Worm (Caenorhabditis elegans) whole organism, L4 larva: Measurements from ENCODE around the gene F57G4.10.

Source experiments
- F49E8.2 ChIP-seq: sonication (generic microtip); optimal IDR thresholded peaks from 2 replicates; lab custom pipeline; 2016; ENCODE audit warnings: missing compliant biosample characterization, mild to moderate bottlenecking, missing genetic modification characterization, borderline replicate concordance
- R02D3.7 ChIP-seq: fragments of 150-350 bp; sonication (generic microtip); optimal IDR thresholded peaks from 3 replicates; lab custom pipeline; 2014; ENCODE audit warnings: missing biosample characterization, missing genetic modification characterization
- T26A8.4 ChIP-seq: fragments of 200-800 bp; sonication (Bioruptor generic); IDR thresholded peaks from 2 replicates; pipeline ENCODE4 v1.3.6; 2022; ENCODE audit warnings: missing genetic modification characterization, missing compliant biosample characterization
- Y105C5A.15 ChIP-seq: fragments of 200-800 bp; sonication (Bioruptor generic); IDR thresholded peaks from 2 replicates; pipeline ENCODE4 v1.3.6; 2022; ENCODE audit warnings: missing genetic modification characterization, missing compliant biosample characterization
- ZK546.5 ChIP-seq, 2 experiments: sonication (generic microtip); optimal IDR thresholded peaks; 2 replicates each; lab custom pipeline; 2017; ENCODE audit warnings: missing biosample characterization in 2 of 2, missing genetic modification characterization in 2 of 2
- ceh-20 ChIP-seq: fragments of 200-800 bp; sonication (Bioruptor generic); IDR thresholded peaks from 2 replicates; pipeline ENCODE4 v1.3.6; 2022; ENCODE audit warnings: missing genetic modification reagents, missing genetic modification characterization, missing compliant biosample characterization
- ceh-28 ChIP-seq: fragments of 150-350 bp; optimal IDR thresholded peaks from 2 replicates; lab custom pipeline; 2014; ENCODE audit warnings: missing biosample characterization, missing genetic modification reagents, missing genetic modification characterization
- ceh-32 ChIP-seq: sonication (generic microtip); optimal IDR thresholded peaks from 2 replicates; lab custom pipeline; 2016; ENCODE audit warnings: mild to moderate bottlenecking, missing genetic modification characterization, missing compliant biosample characterization; ENCODE audit not compliant: poor library complexity
- dpl-1 ChIP-seq: fragments of 150-350 bp; optimal IDR thresholded peaks from 2 replicates; lab custom pipeline; 2014; ENCODE audit warnings: missing biosample characterization, missing genetic modification reagents, missing genetic modification characterization
- fkh-10 ChIP-seq: fragments of 150-350 bp; optimal IDR thresholded peaks from 2 replicates; lab custom pipeline; 2014; ENCODE audit warnings: missing biosample characterization, missing genetic modification reagents, missing genetic modification characterization
- hmg-1.1 ChIP-seq: fragments of 200-800 bp; sonication (Bioruptor generic); IDR thresholded peaks from 2 replicates; pipeline ENCODE4 v1.3.6; 2022; ENCODE audit warnings: missing genetic modification reagents, missing genetic modification characterization, missing compliant biosample characterization
- lim-7 ChIP-seq: fragments of 200-800 bp; sonication (Bioruptor generic); IDR thresholded peaks from 2 replicates; pipeline ENCODE4 v1.3.6; 2022; ENCODE audit warnings: missing genetic modification characterization, missing compliant biosample characterization
- lin-38 ChIP-seq: fragments of 200-800 bp; sonication (Bioruptor generic); IDR thresholded peaks from 2 replicates; pipeline ENCODE4 v1.3.6; 2022; ENCODE audit warnings: missing genetic modification reagents, missing genetic modification characterization, missing compliant biosample characterization
- mxl-2 ChIP-seq: fragments of 200-800 bp; sonication (Bioruptor generic); conservative IDR thresholded peaks from 2 replicates; pipeline ENCODE4 v1.3.6; 2022; ENCODE audit warnings: missing genetic modification reagents, missing genetic modification characterization, missing compliant biosample characterization
- nhr-10 ChIP-seq: fragments of 150-350 bp; optimal IDR thresholded peaks from 2 replicates; lab custom pipeline; 2014; ENCODE audit warnings: missing biosample characterization, missing genetic modification characterization
- nhr-11 ChIP-seq: fragments of 150-350 bp; optimal IDR thresholded peaks from 2 replicates; lab custom pipeline; 2014; ENCODE audit warnings: missing biosample characterization, missing genetic modification characterization
- nhr-25 ChIP-seq: sonication (generic microtip); optimal IDR thresholded peaks from 2 replicates; lab custom pipeline; 2017; ENCODE audit warnings: missing genetic modification characterization, mild to moderate bottlenecking, missing compliant biosample characterization, antibody characterized with exemption, moderate library complexity, borderline replicate concordance; ENCODE audit not compliant: insufficient read depth
- nhr-28 ChIP-seq: fragments of 150-350 bp; optimal IDR thresholded peaks from 2 replicates; lab custom pipeline; 2014; ENCODE audit warnings: missing biosample characterization, missing genetic modification characterization
- nhr-76 ChIP-seq: fragments of 150-350 bp; optimal IDR thresholded peaks from 2 replicates; lab custom pipeline; 2014; ENCODE audit warnings: missing biosample characterization, missing genetic modification characterization
- sdz-12 ChIP-seq: fragments of 200-800 bp; sonication (Bioruptor generic); optimal IDR thresholded peaks from 2 replicates; lab custom pipeline; 2018; ENCODE audit warnings: mild to moderate bottlenecking, missing genetic modification characterization, missing compliant biosample characterization
- tra-1 ChIP-seq: fragments of 200-800 bp; sonication (Bioruptor generic); IDR thresholded peaks from 2 replicates; pipeline ENCODE4 v1.3.6; 2022; ENCODE audit warnings: missing genetic modification reagents, missing genetic modification characterization, missing compliant biosample characterization
- unc-39 ChIP-seq: sonication (generic microtip); optimal IDR thresholded peaks from 2 replicates; lab custom pipeline; 2017; ENCODE audit warnings: missing biosample characterization, missing genetic modification characterization
- vab-7 ChIP-seq: fragments of 200-800 bp; sonication (Bioruptor generic); IDR thresholded peaks from 2 replicates; pipeline ENCODE4 v1.3.6; 2022; ENCODE audit warnings: missing genetic modification reagents, missing genetic modification characterization, missing compliant biosample characterization
- ztf-11 ChIP-seq: fragments of 150-350 bp; optimal IDR thresholded peaks from 2 replicates; lab custom pipeline; 2014; ENCODE audit warnings: missing biosample characterization, missing genetic modification characterization

The F57G4.10 gene

DNA sequence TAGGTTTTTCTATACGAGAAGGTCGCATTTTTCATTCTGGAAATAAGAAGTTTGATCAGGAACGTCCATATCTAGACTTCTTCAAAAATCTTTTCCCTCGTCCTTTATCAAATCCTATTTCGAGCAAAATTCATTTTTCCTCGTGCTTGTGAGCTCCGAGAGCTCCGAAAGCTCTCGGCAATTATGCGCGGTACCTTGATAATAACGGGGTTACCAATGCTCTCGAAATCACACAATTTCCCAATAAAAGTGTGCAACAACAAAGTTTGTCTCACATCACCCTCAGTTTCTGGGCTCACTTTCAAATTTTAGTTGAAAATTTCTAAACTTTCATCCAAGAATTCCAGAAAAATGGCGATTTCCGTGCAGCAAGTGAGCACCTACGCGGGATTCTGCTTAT lies 39.9 kb downstream of the F57G4.10 start, which contains the start of gene str-89:
TSS of gene str-89 (plus strand) at position 301 of the 400 bp plus-strand sequence.
- TF ChIP-seq hmg-1.1 (GFP tag; lab: Robert Waterston, UW) (no peak), nhr-11 (tag; lab: Kevin White, UChicago) (no peak), ceh-32 (no peak), unc-39 (no peak), fkh-10 (GFP tag; lab: Kevin White, UChicago) (no peak), nhr-28 (tag; lab: Kevin White, UChicago) (no peak), ceh-28 (tag; lab: Kevin White, UChicago) (no peak), nhr-76 (tag; lab: Kevin White, UChicago) (no peak), mxl-2 (GFP tag; lab: Robert Waterston, UW) (no peak), Y105C5A.15 (GFP tag; lab: Robert Waterston, UW) (no peak)

DNA sequence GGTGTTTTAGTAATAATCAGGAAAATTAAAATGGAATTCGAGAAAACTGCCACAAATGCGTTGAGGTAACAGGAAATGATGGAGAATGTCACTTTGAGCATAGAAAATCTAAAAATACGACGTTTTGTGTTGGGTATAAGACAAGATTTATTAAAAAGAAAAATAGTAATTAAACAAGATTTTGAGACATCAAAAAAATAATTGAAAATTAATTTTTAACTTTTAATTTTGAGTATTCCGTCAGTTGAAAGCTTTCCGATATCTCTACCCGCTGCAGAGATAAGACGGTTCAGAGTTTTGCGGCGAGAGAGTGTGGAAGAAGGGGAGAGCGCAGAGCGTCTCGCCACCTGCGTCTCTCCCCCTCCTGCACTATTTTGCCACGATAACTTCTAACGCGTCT lies 44.7 kb downstream of the F57G4.10 start, which contains the start of gene str-93:
TSS of gene str-93 (minus strand) at position 101 of the 400 bp plus-strand sequence.
- TF ChIP-seq ceh-28 (tag; lab: Kevin White, UChicago) (no peak), vab-7 (GFP tag; lab: Robert Waterston, UW) (no peak), lin-38 (GFP tag; lab: Robert Waterston, UW) (no peak), F49E8.2 (tag; lab: Kevin White, UChicago) (no peak), dpl-1 (GFP tag; lab: Kevin White, UChicago) (no peak), R02D3.7 (tag; lab: Kevin White, UChicago) (no peak)

DNA sequence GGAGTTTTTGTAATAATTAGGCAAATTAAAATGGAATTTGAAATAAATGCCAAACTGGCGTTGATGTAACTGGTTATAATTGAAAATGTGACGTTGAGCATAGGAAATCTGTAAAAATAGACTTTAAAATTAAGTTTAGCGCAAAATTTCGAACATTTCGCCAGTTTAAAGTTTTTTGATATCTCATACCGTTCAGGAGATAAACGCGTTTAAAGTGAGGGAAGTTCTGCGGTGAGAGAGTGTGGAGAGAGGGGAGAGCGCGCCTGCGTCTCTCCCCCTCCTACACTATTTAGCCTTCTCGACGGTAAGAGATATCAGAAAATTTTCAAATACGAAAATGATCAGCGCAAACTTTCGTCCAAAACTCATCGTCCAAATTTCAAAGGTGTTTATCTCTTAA lies 47.9 kb downstream of the F57G4.10 start, which contains the start of gene str-92:
TSS of gene str-92 (minus strand) at position 101 of the 400 bp plus-strand sequence.
- no peak for TF ChIP-seq tra-1
- no peak for TF ChIP-seq nhr-10
- no peak for TF ChIP-seq ceh-28 (tag; lab: Kevin White, UChicago)
- TF ChIP-seq nhr-76 (tag; lab: Kevin White, UChicago), result no peak
- no peak for TF ChIP-seq ztf-11 (tag; lab: Kevin White, UChicago)
- no peak for TF ChIP-seq ZK546.5 (tag; optimal IDR thresholded peaks at IDR 0.05; lab: Kevin White, UChicago)
- TF ChIP-seq lin-38 (GFP tag; lab: Robert Waterston, UW), result no peak
- TF ChIP-seq ceh-20, result no peak
- no peak for TF ChIP-seq ceh-32
- TF ChIP-seq nhr-25 (tag; lab: Kevin White, UChicago), result no peak
- no peak for TF ChIP-seq lim-7 (GFP tag; lab: Robert Waterston, UW)
- TF ChIP-seq R02D3.7 (tag; lab: Kevin White, UChicago), result no peak
- no peak for TF ChIP-seq sdz-12 (GFP tag; lab: Kevin White, UChicago)
- no peak for TF ChIP-seq T26A8.4 (GFP tag; lab: Robert Waterston, UW)
- TF ChIP-seq mxl-2 (GFP tag; lab: Robert Waterston, UW), result no peak
